Worm (Caenorhabditis elegans): ENCODE measurements around the gene txt-8.

The txt-8 gene

ce11 chrV:18426280-18426679 lies 12.1 kb downstream of the txt-8 start, which contains the start of gene srw-83:
TSS of gene srw-83 (plus strand) at chrV:18426580.
- no peak for TF ChIP-seq zfp-2 (tag; optimal IDR thresholded peaks at IDR 0.05)
- TF ChIP-seq ceh-28 (tag; optimal IDR thresholded peaks at IDR 0.05) = no peak
- no peak for TF ChIP-seq ama-1 (optimal IDR thresholded peaks at IDR 0.05)
- TF ChIP-seq Y48G9A.11 (GFP tag; IDR thresholded peaks at IDR 0.05) = no peak
- TF ChIP-seq zip-2 (tag; optimal IDR thresholded peaks at IDR 0.05) = no peak
- no peak for TF ChIP-seq nhr-28 (tag; optimal IDR thresholded peaks at IDR 0.05)
- no peak for TF ChIP-seq lin-1 (GFP tag; IDR thresholded peaks at IDR 0.05)
- no peak for TF ChIP-seq pqm-1 (tag; optimal IDR thresholded peaks at IDR 0.05)
- no peak for TF ChIP-seq saeg-2 (GFP tag; IDR thresholded peaks at IDR 0.05)
- TF ChIP-seq mxl-3 (GFP tag; optimal IDR thresholded peaks at IDR 0.05) = no peak
- no peak for TF ChIP-seq tra-1 (GFP tag; IDR thresholded peaks at IDR 0.05)
- TF ChIP-seq daf-19 (GFP tag; conservative IDR thresholded peaks at IDR 0.05) = no peak
- TF ChIP-seq duxl-1 (tag; optimal IDR thresholded peaks at IDR 0.05; ENCODE audit: poor library complexity) = no peak
- no peak for TF ChIP-seq mes-2 (tag; optimal IDR thresholded peaks at IDR 0.05; ENCODE audit: poor library complexity, severe bottlenecking)
- no peak for TF ChIP-seq ceh-82 (tag; optimal IDR thresholded peaks at IDR 0.05)
- TF ChIP-seq zag-1 (tag; optimal IDR thresholded peaks at IDR 0.05) = no peak
- TF ChIP-seq lsy-2 (tag; optimal IDR thresholded peaks at IDR 0.05) = no peak
- TF ChIP-seq spr-3 (GFP tag; optimal IDR thresholded peaks at IDR 0.05) = no peak

ce11 chrV:18430826-18431225 lies 16.7 kb downstream of the txt-8 start:
- TF ChIP-seq mdt-29 (GFP tag; IDR thresholded peaks at IDR 0.05) (no peak), tag-97 (GFP tag; IDR thresholded peaks at IDR 0.05) (no peak), F10B5.3 (tag; optimal IDR thresholded peaks at IDR 0.05) (no peak), nhr-25 (tag; optimal IDR thresholded peaks at IDR 0.05; ENCODE audit: borderline replicate concordance, insufficient read depth) (no peak), nhr-111 (GFP tag; optimal IDR thresholded peaks at IDR 0.05) (no peak), zfp-2 (tag; optimal IDR thresholded peaks at IDR 0.05) (no peak), set-16 (GFP tag; IDR thresholded peaks at IDR 0.05) (peak; percentile 88), hmg-1.1 (GFP tag; IDR thresholded peaks at IDR 0.05) (no peak), dmd-9 (GFP tag; IDR thresholded peaks at IDR 0.05) (no peak)

ce11 chrV:18431450-18431849 lies 17.3 kb downstream of the txt-8 start, which contains the start of gene srw-82:
TSS of gene srw-82 (plus strand) at chrV:18431750.
- TF ChIP-seq aha-1 (tag) (peak; percentile 89), daf-12 (tag; optimal IDR thresholded peaks at IDR 0.05) (no peak)

- TF ChIP-seq T26A8.4 (GFP tag; IDR thresholded peaks at IDR 0.05) = no peak
- no peak for TF ChIP-seq daf-16 (GFP tag; optimal IDR thresholded peaks at IDR 0.05)
- TF ChIP-seq daf-16 (tag; optimal IDR thresholded peaks at IDR 0.05) = no peak
- no peak for TF ChIP-seq aha-1 (tag)
- no peak for TF ChIP-seq lir-3 (tag; optimal IDR thresholded peaks at IDR 0.05)
- no peak for TF ChIP-seq skn-1 (tag; optimal IDR thresholded peaks at IDR 0.05)
- TF ChIP-seq hmg-1.1 (GFP tag; IDR thresholded peaks at IDR 0.05) = no peak
- TF ChIP-seq cey-2 (tag; optimal IDR thresholded peaks at IDR 0.05; ENCODE audit: borderline replicate concordance, insufficient read depth) = no peak
- no peak for TF ChIP-seq zfp-3 (GFP tag; conservative IDR thresholded peaks at IDR 0.05)
- TF ChIP-seq pha-4 (GFP tag; IDR thresholded peaks at IDR 0.05) = no peak
- no peak for TF ChIP-seq pha-4 (tag; optimal IDR thresholded peaks at IDR 0.05)
- no peak for TF ChIP-seq nhr-25 (tag; optimal IDR thresholded peaks at IDR 0.05; ENCODE audit: borderline replicate concordance, insufficient read depth)
- no peak for TF ChIP-seq F49E8.2 (tag; optimal IDR thresholded peaks at IDR 0.05; ENCODE audit: borderline replicate concordance)
- TF ChIP-seq nhr-41 (GFP tag; IDR thresholded peaks at IDR 0.05) = no peak
- TF ChIP-seq egl-43 (GFP tag; IDR thresholded peaks at IDR 0.05) = no peak
- no peak for TF ChIP-seq nhr-11 (tag; optimal IDR thresholded peaks at IDR 0.05)
- TF ChIP-seq daf-8 (GFP tag; IDR thresholded peaks at IDR 0.05) = no peak
- TF ChIP-seq madf-9 (GFP tag; conservative IDR thresholded peaks at IDR 0.05) = no peak
These were observed 20.8 kb downstream of the txt-8 start, which contains the start of gene ZK262.20 for ce11 chrV:18434961-18435360. TSS of gene ZK262.20 (minus strand) at chrV:18435061.
